Fruit fly (Drosophila melanogaster): ENCODE data around the gene CkIIalpha.

dm6 chr3L:23095277-23095676, 1.6 kb upstream of the CkIIalpha start, which contains the start of gene RpL10:
- TF ChIP-seq ey (GFP tag; optimal IDR thresholded peaks at IDR 0.05) (no peak), fru (GFP tag; optimal IDR thresholded peaks at IDR 0.05) (no peak), usp (GFP tag; optimal IDR thresholded peaks at IDR 0.05) (no peak), Abd-B (GFP tag; optimal IDR thresholded peaks at IDR 0.05) (no peak), psq (GFP tag; optimal IDR thresholded peaks at IDR 0.05) (peak; percentile 53), lola (GFP tag; optimal IDR thresholded peaks at IDR 0.05) (no peak), br (GFP tag; optimal IDR thresholded peaks at IDR 0.05) (no peak), Mio (GFP tag; optimal IDR thresholded peaks at IDR 0.05) (no peak), tai (GFP tag; optimal IDR thresholded peaks at IDR 0.05) (no peak), h (GFP tag; optimal IDR thresholded peaks at IDR 0.05) (peak; percentile 22), Jra (GFP tag; optimal IDR thresholded peaks at IDR 0.05) (peak; percentile 16), Dif (GFP tag; optimal IDR thresholded peaks at IDR 0.05; ENCODE audit: partially characterized antibody) (peak; percentile 24)
